Worm (Caenorhabditis elegans): ENCODE data around the gene sdz-5.
"Not testable (repeated sequence)": the region's sequence is repeated elsewhere in the genome, so short reads cannot be mapped to it uniquely, and the experiment has no call there.

ce11 chrII:3032480-3032879 is 24.0 kb downstream of the sdz-5 start, which contains the start of gene B0454.6:
- TF ChIP-seq pha-4 (tag; optimal IDR thresholded peaks at IDR 0.05); lin-39 (tag; optimal IDR thresholded peaks at IDR 0.05); nhr-28 (tag; optimal IDR thresholded peaks at IDR 0.05); unc-62 (GFP tag; optimal IDR thresholded peaks at IDR 0.05); R02D3.7 (tag; optimal IDR thresholded peaks at IDR 0.05); zag-1 (tag; optimal IDR thresholded peaks at IDR 0.05); mml-1 (tag; optimal IDR thresholded peaks at IDR 0.05); aly-2 (tag; optimal IDR thresholded peaks at IDR 0.05); elt-2 (tag; optimal IDR thresholded peaks at IDR 0.05); nhr-76 (tag; optimal IDR thresholded peaks at IDR 0.05); snpc-4 (tag; optimal IDR thresholded peaks at IDR 0.05); nhr-77 (tag; optimal IDR thresholded peaks at IDR 0.05); nhr-11 (tag; optimal IDR thresholded peaks at IDR 0.05); fkh-10 (GFP tag; optimal IDR thresholded peaks at IDR 0.05): not testable (repeated sequence)
